Worm (Caenorhabditis elegans) whole organism, L4/young adult: ENCODE measurements around the gene R07B1.11.

Experiments
- W03F9.2 ChIP-seq: fragments of 150-350 bp; optimal IDR thresholded peaks from 2 replicates; lab custom pipeline; 2014; ENCODE audit warnings: missing biosample characterization, missing genetic modification characterization
- dao-5 ChIP-seq: sonication (generic microtip); optimal IDR thresholded peaks from 2 replicates; lab custom pipeline; 2016; ENCODE audit warnings: missing genotype, missing genetic modification characterization, moderate library complexity, missing compliant biosample characterization
- him-1 ChIP-seq: sonication (generic microtip); optimal IDR thresholded peaks from 2 replicates; lab custom pipeline; 2016; ENCODE audit warnings: missing genotype, missing genetic modification reagents, missing genetic modification characterization, missing compliant biosample characterization

- TF ChIP-seq him-1 (tag; lab: Kevin White, UChicago) (no peak), dao-5 (tag; lab: Kevin White, UChicago) (no peak), W03F9.2 (tag; lab: Kevin White, UChicago) (no peak)
These were observed 13.2 kb upstream of the R07B1.11 start for ce11 chrX:9843568-9843967.
